Fruit fly (Drosophila melanogaster) whole organism, pupa: Measurements from ENCODE around the gene CG34130.

Experiments
- CG12605 ChIP-seq: fragments of 200-800 bp; sonication (Bioruptor generic); IDR thresholded peaks from 2 replicates; pipeline ENCODE4 v1.3.6; 2022; ENCODE audit warnings: missing biosample characterization, missing genetic modification characterization
- CG13204 ChIP-seq: fragments of 200-800 bp; sonication (Bioruptor generic); optimal IDR thresholded peaks from 2 replicates; lab custom pipeline; 2018; ENCODE audit warnings: missing biosample characterization, mild to moderate bottlenecking, missing genetic modification characterization, moderate library complexity
- CG14655 ChIP-seq: fragments of 200-800 bp; sonication (Bioruptor generic); optimal IDR thresholded peaks from 3 replicates; lab custom pipeline; 2017; ENCODE audit warnings: mild to moderate bottlenecking, missing biosample characterization, missing genetic modification reagents, missing genetic modification characterization
- CG15710 ChIP-seq: fragments of 200-800 bp; sonication (Bioruptor generic); optimal IDR thresholded peaks from 2 replicates; lab custom pipeline; 2018; ENCODE audit warnings: missing biosample characterization, mild to moderate bottlenecking, missing genetic modification characterization, moderate library complexity
- CG17806 ChIP-seq: fragments of 200-800 bp; sonication (Bioruptor generic); optimal IDR thresholded peaks from 2 replicates; lab custom pipeline; 2018; ENCODE audit warnings: missing biosample characterization, mild to moderate bottlenecking, missing genetic modification characterization, moderate library complexity
- CG32121 ChIP-seq: fragments of 200-800 bp; sonication (Bioruptor generic); IDR thresholded peaks from 2 replicates; pipeline ENCODE4 v1.3.6; 2022; ENCODE audit warnings: missing biosample characterization, missing genetic modification characterization
- CG34367 ChIP-seq: fragments of 200-800 bp; sonication (Bioruptor generic); optimal IDR thresholded peaks from 2 replicates; lab custom pipeline; 2018; ENCODE audit warnings: missing biosample characterization, mild to moderate bottlenecking, missing genetic modification characterization
- CG4496 ChIP-seq: fragments of 200-800 bp; sonication (Bioruptor generic); IDR thresholded peaks from 3 replicates; pipeline ENCODE4 v1.3.6; 2022; ENCODE audit warnings: missing biosample characterization, missing genetic modification characterization
- CG8159 ChIP-seq: fragments of 200-800 bp; sonication (Bioruptor generic); optimal IDR thresholded peaks from 3 replicates; lab custom pipeline; 2018; ENCODE audit warnings: missing biosample characterization, mild to moderate bottlenecking, missing genetic modification characterization, moderate library complexity
- CG8301 ChIP-seq: fragments of 200-800 bp; sonication (Bioruptor generic); optimal IDR thresholded peaks from 2 replicates; lab custom pipeline; 2018; ENCODE audit warnings: missing biosample characterization, mild to moderate bottlenecking, missing genetic modification characterization
- CG9948 ChIP-seq: fragments of 200-800 bp; sonication (Bioruptor generic); optimal IDR thresholded peaks from 2 replicates; lab custom pipeline; 2018; ENCODE audit warnings: missing biosample characterization, mild to moderate bottlenecking, missing genetic modification characterization, moderate library complexity
- D1 ChIP-seq: fragments of 200-800 bp; sonication (Bioruptor generic); optimal IDR thresholded peaks from 2 replicates; lab custom pipeline; 2018; ENCODE audit warnings: missing biosample characterization, mild to moderate bottlenecking, missing genetic modification characterization, moderate library complexity
- EcR ChIP-seq: fragments of 200-800 bp; sonication (Bioruptor generic); optimal IDR thresholded peaks from 3 replicates; lab custom pipeline; 2019; ENCODE audit warnings: missing biosample characterization, missing genetic modification characterization, mild to moderate bottlenecking, moderate library complexity, missing genetic modification reagents
- Ets98B ChIP-seq: fragments of 200-800 bp; sonication (Bioruptor generic); IDR thresholded peaks from 2 replicates; pipeline ENCODE4 v1.3.6; 2022; ENCODE audit warnings: missing biosample characterization, missing genetic modification characterization
- Pif1A ChIP-seq: fragments of 200-800 bp; sonication (Bioruptor generic); optimal IDR thresholded peaks from 3 replicates; lab custom pipeline; 2016; ENCODE audit warnings: missing biosample characterization, missing genetic modification characterization
- Pif1B ChIP-seq: fragments of 200-800 bp; sonication (Bioruptor generic); optimal IDR thresholded peaks from 3 replicates; lab custom pipeline; 2016; ENCODE audit warnings: missing biosample characterization, missing genetic modification characterization
- Snoo ChIP-seq: fragments of 200-800 bp; sonication (Bioruptor generic); optimal IDR thresholded peaks from 3 replicates; lab custom pipeline; 2017; ENCODE audit warnings: missing biosample characterization, mild to moderate bottlenecking, missing genetic modification characterization, inconsistent platforms
- fd96Ca ChIP-seq: fragments of 200-800 bp; sonication (Bioruptor generic); IDR thresholded peaks from 3 replicates; pipeline ENCODE4 v1.3.6; 2022; ENCODE audit warnings: missing biosample characterization, missing genetic modification characterization
- gl ChIP-seq: fragments of 200-800 bp; sonication (Bioruptor generic); optimal IDR thresholded peaks from 2 replicates; lab custom pipeline; 2018; ENCODE audit warnings: missing biosample characterization, mild to moderate bottlenecking, missing genetic modification characterization
- rn ChIP-seq: fragments of 200-800 bp; sonication (Bioruptor generic); IDR thresholded peaks from 2 replicates; pipeline ENCODE4 v1.3.6; 2022; ENCODE audit warnings: missing biosample characterization, missing genetic modification characterization

The CG34130 gene

DNA sequence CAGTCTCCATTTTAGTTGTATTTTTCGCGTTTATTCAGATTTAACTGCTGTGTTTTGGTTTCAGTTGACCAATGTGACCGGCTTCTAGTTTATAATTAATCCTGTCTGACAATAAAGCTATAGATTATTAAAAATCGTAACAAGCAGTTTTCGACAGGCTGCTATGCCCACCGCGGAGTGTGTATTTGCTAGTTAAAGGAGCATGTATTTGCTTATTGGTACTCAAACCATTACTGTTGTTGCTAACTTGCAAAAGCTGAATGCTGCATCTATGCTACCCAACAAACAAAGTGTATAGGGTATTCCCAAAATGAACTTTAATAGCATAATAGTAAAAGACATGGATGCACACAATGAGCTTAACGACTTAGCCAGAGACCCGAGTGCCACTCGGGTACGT lies 1.1 kb downstream of the CG34130 start, which contains the start of gene CG6073:
Gene CG6073, minus strand, starts transcription at position 100 of the 400 bp plus-strand sequence.
- TF ChIP-seq fd96Ca (GFP tag; lab: Robert Waterston, UW) (0 out of 3 replicates have a peak, but pooled peaks have one; percentile 14), CG4496 (GFP tag; lab: Robert Waterston, UW) (peak; percentile 41; the same call in 1 of the 3 replicates), CG34367 (no peak), CG9948 (no peak)

DNA sequence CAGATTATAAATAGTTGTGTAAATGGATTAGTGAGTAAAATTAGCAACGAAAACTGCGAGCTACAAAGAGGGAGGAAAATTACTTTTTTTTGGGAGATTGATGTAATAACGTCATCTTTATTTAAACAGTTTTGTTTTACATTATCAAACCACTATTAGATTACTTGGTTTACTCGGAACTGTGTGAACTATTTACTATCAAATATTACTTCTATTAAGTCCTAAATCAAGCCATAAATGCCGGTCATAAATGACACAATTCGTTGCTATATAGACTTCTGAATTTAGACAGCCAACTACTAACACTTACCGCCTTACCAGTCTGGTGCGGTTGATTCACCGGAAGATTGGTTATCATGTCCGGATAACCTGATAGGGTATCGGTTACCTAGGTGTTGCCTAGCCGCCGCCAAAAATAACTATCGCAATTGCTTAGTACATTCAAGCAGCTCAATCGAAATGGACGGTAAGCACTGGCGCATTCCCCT lies 4.5 kb downstream of the CG34130 start, which contains the start of gene CG31086:
Gene CG31086, plus strand, starts transcription at position 51 of the 488 bp plus-strand sequence.
- no peak for TF ChIP-seq CG17806 (tag; lab: Kevin White, UChicago)
- TF ChIP-seq CG12605 (GFP tag; lab: Robert Waterston, UW): no peak
- TF ChIP-seq EcR (GFP tag; lab: Kevin White, UChicago): no peak
- TF ChIP-seq CG32121 (GFP tag; lab: Robert Waterston, UW): no peak
- no peak for TF ChIP-seq CG14655 (GFP tag; lab: Kevin White, UChicago)
- no peak for TF ChIP-seq gl
- no peak for TF ChIP-seq rn (GFP tag; lab: Robert Waterston, UW)
- TF ChIP-seq CG8159: no peak
- no peak for TF ChIP-seq Pif1A (GFP tag; lab: Kevin White, UChicago)
- no peak for TF ChIP-seq CG8301
- TF ChIP-seq D1 (tag; lab: Kevin White, UChicago): no peak
- no peak for TF ChIP-seq Snoo (tag; lab: Kevin White, UChicago)
- TF ChIP-seq CG9948: no peak
- TF ChIP-seq Pif1B: no peak
- TF ChIP-seq CG13204 (GFP tag; lab: Kevin White, UChicago): no peak
- no peak for TF ChIP-seq CG15710 (tag; lab: Kevin White, UChicago)
- no peak for TF ChIP-seq CG34367
- TF ChIP-seq CG4496 (GFP tag; lab: Robert Waterston, UW): no peak

DNA sequence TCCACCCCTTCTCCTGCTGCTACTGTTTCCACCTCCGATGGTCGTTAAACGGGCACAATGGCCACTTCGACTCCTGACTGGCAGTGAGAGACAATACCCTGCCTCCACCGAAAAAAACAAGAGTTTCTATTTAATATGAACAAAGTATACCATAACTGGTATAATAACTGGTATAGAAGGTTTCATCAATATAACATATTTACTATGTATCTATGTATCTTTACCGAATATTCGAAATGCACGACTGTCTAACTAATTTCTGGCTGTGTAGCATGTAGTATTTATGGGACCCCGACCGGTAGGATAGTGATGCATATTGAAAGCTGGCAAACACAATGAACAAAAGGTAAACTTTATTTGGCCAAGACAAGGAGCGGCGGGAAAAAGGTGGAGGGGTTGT lies 7.8 kb downstream of the CG34130 start:
- TF ChIP-seq Snoo (tag; lab: Kevin White, UChicago) (no peak), CG15710 (tag; lab: Kevin White, UChicago) (no peak), D1 (tag; lab: Kevin White, UChicago) (no peak), CG17806 (tag; lab: Kevin White, UChicago) (no peak), Ets98B (GFP tag; lab: Robert Waterston, UW) (no peak)

DNA sequence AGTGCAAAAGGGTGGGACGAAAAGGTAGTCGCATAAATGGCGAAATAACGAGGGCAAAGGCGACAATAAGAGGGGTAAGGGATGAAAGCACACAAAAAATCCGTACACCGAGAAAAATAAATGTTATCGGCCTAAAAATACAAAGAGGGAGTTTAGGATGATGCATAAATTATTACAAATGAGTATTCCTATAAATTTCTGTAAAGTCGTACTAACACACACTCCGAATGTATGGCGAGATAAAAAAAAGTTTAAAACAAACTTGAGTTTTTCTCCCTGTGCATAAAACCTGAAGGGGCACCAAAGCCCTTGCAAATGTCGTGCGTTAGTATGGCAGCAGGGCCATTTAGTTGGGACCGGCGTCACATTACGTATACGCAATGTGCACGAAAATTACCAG lies 17.7 kb downstream of the CG34130 start:
- TF ChIP-seq fd96Ca (GFP tag; lab: Robert Waterston, UW) (no peak; the same call in 2 of the 3 replicates), CG8159 (peak; percentile 34), CG14655 (GFP tag; lab: Kevin White, UChicago) (peak; percentile 30)

DNA sequence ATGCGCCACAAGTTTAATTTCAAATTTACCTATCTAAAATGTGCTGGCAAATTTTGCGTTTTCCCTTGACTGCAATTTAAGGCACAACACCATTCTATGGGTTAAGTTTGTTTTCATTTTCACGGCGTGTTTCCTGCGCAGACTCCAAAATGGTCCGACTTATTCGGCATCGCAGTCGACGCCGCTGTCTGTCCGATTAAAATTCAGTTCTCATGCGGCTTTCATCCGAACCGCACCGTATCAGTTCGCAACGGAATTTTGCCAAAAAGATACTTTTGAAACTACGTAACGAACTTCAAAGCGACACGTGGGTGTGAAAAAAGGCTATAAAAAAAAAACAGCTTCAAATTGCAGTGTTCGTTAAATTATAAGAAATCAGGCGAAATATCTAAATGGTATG lies 19.1 kb downstream of the CG34130 start, which contains the start of gene CG31323:
Gene CG31323, plus strand, starts transcription at position 204 of the 400 bp plus-strand sequence.
- TF ChIP-seq CG8301: no peak
- TF ChIP-seq Ets98B (GFP tag; lab: Robert Waterston, UW): no peak
- no peak for TF ChIP-seq CG12605 (GFP tag; lab: Robert Waterston, UW)
- TF ChIP-seq Snoo (tag; lab: Kevin White, UChicago): no peak
- TF ChIP-seq CG34367: no peak
- TF ChIP-seq CG17806 (tag; lab: Kevin White, UChicago): no peak
- TF ChIP-seq rn (GFP tag; lab: Robert Waterston, UW): no peak
- no peak for TF ChIP-seq CG4496 (GFP tag; lab: Robert Waterston, UW)
- TF ChIP-seq Pif1A (GFP tag; lab: Kevin White, UChicago): no peak
- TF ChIP-seq CG32121 (GFP tag; lab: Robert Waterston, UW): no peak
- TF ChIP-seq Pif1B: no peak
- TF ChIP-seq EcR (GFP tag; lab: Kevin White, UChicago): no peak
- no peak for TF ChIP-seq CG14655 (GFP tag; lab: Kevin White, UChicago)
- TF ChIP-seq gl: no peak
- TF ChIP-seq D1 (tag; lab: Kevin White, UChicago): no peak
- TF ChIP-seq CG15710 (tag; lab: Kevin White, UChicago): no peak
- TF ChIP-seq CG9948: no peak
- no peak for TF ChIP-seq CG13204 (GFP tag; lab: Kevin White, UChicago)
- no peak for TF ChIP-seq fd96Ca (GFP tag; lab: Robert Waterston, UW)
- no peak for TF ChIP-seq CG8159
